Worm (Caenorhabditis elegans): ENCODE data around the gene C50F4.1.

- TF ChIP-seq nhr-11 (tag; optimal IDR thresholded peaks at IDR 0.05) (no peak), ceh-82 (tag; optimal IDR thresholded peaks at IDR 0.05) (no peak), R02D3.7 (tag; optimal IDR thresholded peaks at IDR 0.05) (no peak), ama-1 (optimal IDR thresholded peaks at IDR 0.05) (no peak)
Observed at ce11 chrV:9571056-9571455, 44.5 kb downstream of the C50F4.1 start.
